Fruit fly (Drosophila melanogaster): Measurements from ENCODE around the gene DIP-iota.
A peak's percentile ranks its signal among the peaks of the same experiment; 100 is the strongest.

Gene DIP-iota

dm6 chr2L:6649085-6649754, 27.7 kb upstream of the DIP-iota start, which contains the start of the genes CG31635 and Tango1 (continued):
- TF ChIP-seq Dfd (GFP tag; optimal IDR thresholded peaks at IDR 0.05) (no peak), CG3726 (GFP tag; IDR thresholded peaks at IDR 0.05) (no peak), en (GFP tag; optimal IDR thresholded peaks at IDR 0.05) (no peak), Adf1 (GFP tag; IDR thresholded peaks at IDR 0.05) (peak; percentile 34; the same call in 1 of the 2 replicates), CG9932 (GFP tag; IDR thresholded peaks at IDR 0.05) (0 out of 2 replicates have a peak, but pooled peaks have one; percentile 40), CG18619 (GFP tag; optimal IDR thresholded peaks at IDR 0.05) (no peak), Ets65A (GFP tag) (peak; percentile 80), CG17385 (GFP tag; optimal IDR thresholded peaks at IDR 0.05) (no peak), maf-S (GFP tag; optimal IDR thresholded peaks at IDR 0.05) (no peak), CG10959 (GFP tag; IDR thresholded peaks at IDR 0.05) (no peak), CG8765 (GFP tag; IDR thresholded peaks at IDR 0.05) (no peak), CG7928 (GFP tag; optimal IDR thresholded peaks at IDR 0.05) (peak; percentile 13), Meics (GFP tag; optimal IDR thresholded peaks at IDR 0.05) (no peak), nom (GFP tag; optimal IDR thresholded peaks at IDR 0.05) (no peak), Ssrp (tag; optimal IDR thresholded peaks at IDR 0.05) (no peak), CG9797 (GFP tag; optimal IDR thresholded peaks at IDR 0.05) (peak; percentile 97), dpn (GFP tag; optimal IDR thresholded peaks at IDR 0.05) (no peak), schlank (tag; optimal IDR thresholded peaks at IDR 0.05) (no peak), CG14860 (GFP tag; IDR thresholded peaks at IDR 0.05; ENCODE audit: partially characterized antibody) (no peak), CG8944 (GFP tag; optimal IDR thresholded peaks at IDR 0.05) (no peak), CG13624 (GFP tag; optimal IDR thresholded peaks at IDR 0.05) (peak; percentile 36), H2.0 (GFP tag; IDR thresholded peaks at IDR 0.05) (no peak), CG15073 (GFP tag; optimal IDR thresholded peaks at IDR 0.05) (no peak), Six4 (GFP tag; optimal IDR thresholded peaks at IDR 0.05) (no peak), CG30431 (GFP tag; optimal IDR thresholded peaks at IDR 0.05) (no peak), Hr3 (GFP tag; optimal IDR thresholded peaks at IDR 0.05) (peak; percentile 25), slp2 (GFP tag; optimal IDR thresholded peaks at IDR 0.05) (no peak), br (optimal IDR thresholded peaks at IDR 0.05) (no peak), CG34376 (GFP tag; optimal IDR thresholded peaks at IDR 0.05) (peak; percentile 4), CG4328 (GFP tag; optimal IDR thresholded peaks at IDR 0.05) (no peak), ac (GFP tag; optimal IDR thresholded peaks at IDR 0.05) (no peak), CG43689 (GFP tag; IDR thresholded peaks at IDR 0.05) (no peak), CG6654 (GFP tag; optimal IDR thresholded peaks at IDR 0.05) (no peak), eve (GFP tag; optimal IDR thresholded peaks at IDR 0.05) (no peak), CG2116 (GFP tag; optimal IDR thresholded peaks at IDR 0.05) (peak; percentile 63), CG12236 (GFP tag; optimal IDR thresholded peaks at IDR 0.05) (no peak), tio (GFP tag; optimal IDR thresholded peaks at IDR 0.05) (no peak), pros (GFP tag; optimal IDR thresholded peaks at IDR 0.05) (no peak), CG7556 (GFP tag; optimal IDR thresholded peaks at IDR 0.05) (no peak), dmrt99B (tag; optimal IDR thresholded peaks at IDR 0.05) (no peak), Doc2 (GFP tag; IDR thresholded peaks at IDR 0.05) (no peak), YL-1 (GFP tag; optimal IDR thresholded peaks at IDR 0.05) (peak; percentile 61), Hmx (GFP tag; optimal IDR thresholded peaks at IDR 0.05) (no peak), CG4617 (GFP tag; optimal IDR thresholded peaks at IDR 0.05; ENCODE audit: borderline replicate concordance) (peak; percentile 68), CG11560 (tag; IDR thresholded peaks at IDR 0.05) (no peak), Myb (GFP tag; optimal IDR thresholded peaks at IDR 0.05) (peak; percentile 30), pnt (GFP tag; optimal IDR thresholded peaks at IDR 0.05) (no peak), rib (GFP tag; IDR thresholded peaks at IDR 0.05) (no peak), Stat92E (GFP tag; optimal IDR thresholded peaks at IDR 0.05) (no peak), CG11085 (GFP tag; IDR thresholded peaks at IDR 0.05) (no peak), z (GFP tag; IDR thresholded peaks at IDR 0.05) (no peak)
